Fruit fly (Drosophila melanogaster) whole organism, embryonic: Measurements from ENCODE around the gene Rad60.

Experiments used
- CG11504 ChIP-seq: fragments of 200-800 bp; sonication (Bioruptor generic); optimal IDR thresholded peaks from 3 replicates; lab custom pipeline; 2019; ENCODE audit warnings: missing biosample characterization, mild to moderate bottlenecking, missing genetic modification characterization, moderate library complexity
- CG12071 ChIP-seq: fragments of 200-800 bp; sonication (Bioruptor generic); optimal IDR thresholded peaks from 3 replicates; lab custom pipeline; 2018; ENCODE audit warnings: missing biosample characterization, mild to moderate bottlenecking, missing genetic modification characterization
- CG12104 ChIP-seq: fragments of 200-800 bp; sonication (Bioruptor generic); optimal IDR thresholded peaks from 3 replicates; lab custom pipeline; 2016; ENCODE audit warnings: missing biosample characterization, missing genetic modification characterization
- CG13424 ChIP-seq: fragments of 200-800 bp; sonication (Bioruptor generic); optimal IDR thresholded peaks from 2 replicates; lab custom pipeline; 2019; ENCODE audit warnings: missing biosample characterization, mild to moderate bottlenecking, missing genetic modification characterization, moderate library complexity
- CG14014 ChIP-seq: fragments of 200-800 bp; sonication (Bioruptor generic); IDR thresholded peaks from 2 replicates; pipeline ENCODE4 v1.3.6; 2022; ENCODE audit warnings: missing biosample characterization, missing genetic modification characterization
- CG15514 ChIP-seq: fragments of 200-800 bp; sonication (Bioruptor generic); optimal IDR thresholded peaks from 3 replicates; lab custom pipeline; 2017; ENCODE audit warnings: missing biosample characterization, missing genetic modification characterization, mild to moderate bottlenecking, moderate library complexity, missing genetic modification reagents
- CG16779 ChIP-seq: fragments of 200-800 bp; sonication (Bioruptor generic); IDR thresholded peaks from 2 replicates; pipeline ENCODE4 v1.3.6; 2022; ENCODE audit warnings: missing biosample characterization, missing genetic modification characterization
- CG2120 ChIP-seq: fragments of 200-800 bp; sonication (Bioruptor generic); optimal IDR thresholded peaks from 3 replicates; lab custom pipeline; 2016; ENCODE audit warnings: missing biosample characterization, missing genetic modification characterization
- CG3407 ChIP-seq: fragments of 200-800 bp; sonication (Bioruptor generic); optimal IDR thresholded peaks from 2 replicates; lab custom pipeline; 2018; ENCODE audit warnings: missing biosample characterization, mild to moderate bottlenecking, missing genetic modification characterization
- CG3995 ChIP-seq: fragments of 200-800 bp; sonication (Bioruptor generic); optimal IDR thresholded peaks from 3 replicates; lab custom pipeline; 2016; ENCODE audit warnings: missing biosample characterization, missing genetic modification characterization
- CG4360 ChIP-seq: fragments of 200-800 bp; sonication (Bioruptor generic); IDR thresholded peaks from 2 replicates; pipeline ENCODE4 v1.3.6; 2022; ENCODE audit warnings: missing biosample characterization, missing genetic modification characterization
- CG4707 ChIP-seq: fragments of 200-800 bp; sonication (Bioruptor generic); optimal IDR thresholded peaks from 2 replicates; lab custom pipeline; 2018; ENCODE audit warnings: missing biosample characterization, mild to moderate bottlenecking, missing genetic modification characterization, moderate library complexity
- CG7556 ChIP-seq: fragments of 200-800 bp; sonication (Bioruptor generic); optimal IDR thresholded peaks from 2 replicates; lab custom pipeline; 2017; ENCODE audit warnings: missing biosample characterization, mild to moderate bottlenecking, missing genetic modification characterization
- CG9797 ChIP-seq: fragments of 200-800 bp; sonication (Bioruptor generic); optimal IDR thresholded peaks from 3 replicates; lab custom pipeline; 2018; ENCODE audit warnings: missing biosample characterization, mild to moderate bottlenecking, missing genetic modification characterization
- CkIIα-i1 ChIP-seq: fragments of 200-800 bp; sonication (Bioruptor generic); IDR thresholded peaks from 2 replicates; pipeline ENCODE4 v1.3.6; 2022; ENCODE audit warnings: missing biosample characterization, missing genetic modification characterization
- Dbx ChIP-seq: fragments of 200-800 bp; sonication (Bioruptor generic); IDR thresholded peaks from 3 replicates; pipeline ENCODE4 v1.3.6; 2022; ENCODE audit warnings: missing biosample characterization, missing genetic modification characterization
- Ets97D ChIP-seq: fragments of 200-800 bp; sonication (Bioruptor generic); optimal IDR thresholded peaks from 3 replicates; lab custom pipeline; 2016; ENCODE audit warnings: missing biosample characterization, missing genetic modification characterization
- HHEX ChIP-seq: fragments of 200-800 bp; sonication (Bioruptor generic); optimal IDR thresholded peaks from 3 replicates; lab custom pipeline; 2017; ENCODE audit warnings: missing biosample characterization, mild to moderate bottlenecking, missing genetic modification characterization, missing genetic modification reagents
- MBD-R2 ChIP-seq: fragments of 200-800 bp; sonication (Bioruptor generic); IDR thresholded peaks from 2 replicates; pipeline ENCODE4 v1.3.6; 2022; ENCODE audit warnings: missing biosample characterization, missing genetic modification characterization
- MTF-1 ChIP-seq: fragments of 200-800 bp; sonication (Bioruptor generic); optimal IDR thresholded peaks from 2 replicates; lab custom pipeline; 2018; ENCODE audit warnings: missing biosample characterization, mild to moderate bottlenecking, missing genetic modification characterization, borderline replicate concordance
- Med ChIP-seq: fragments of 200-800 bp; sonication (Bioruptor generic); peaks from one replicate; lab custom pipeline; 2016; ENCODE audit warnings: missing biosample characterization, missing genetic modification characterization, mild to moderate bottlenecking, inconsistent platforms, moderate library complexity
- Meics ChIP-seq: fragments of 200-800 bp; sonication (Bioruptor generic); optimal IDR thresholded peaks from 2 replicates; lab custom pipeline; 2017; ENCODE audit warnings: missing biosample characterization, mild to moderate bottlenecking, missing genetic modification characterization
- NC2β ChIP-seq: fragments of 200-800 bp; sonication (Bioruptor generic); optimal IDR thresholded peaks from 2 replicates; lab custom pipeline; 2016; ENCODE audit warnings: missing biosample characterization, missing genetic modification characterization
- Sox100B ChIP-seq: fragments of 200-800 bp; sonication (Bioruptor generic); optimal IDR thresholded peaks from 3 replicates; lab custom pipeline; 2018; ENCODE audit warnings: missing biosample characterization, mild to moderate bottlenecking, missing genetic modification characterization
- TFAM ChIP-seq: fragments of 200-800 bp; sonication (Bioruptor generic); optimal IDR thresholded peaks from 2 replicates; lab custom pipeline; 2017; ENCODE audit warnings: missing biosample characterization, missing genetic modification characterization, inconsistent platforms
- Trl ChIP-seq, 3 experiments: fragments of >200 bp in 2 of 3; fragments of 200-800 bp in 1 of 3; sonication (Bioruptor generic) in 1 of 3; optimal IDR thresholded peaks; 2 replicates in 1 of 3; 3 replicates in 2 of 3; lab custom pipeline; 2016 to 2017; ENCODE audit warnings: missing biosample characterization in 1 of 3, missing genetic modification characterization in 1 of 3
- abd-A ChIP-seq: fragments of 200-800 bp; sonication (Bioruptor generic); optimal IDR thresholded peaks from 3 replicates; lab custom pipeline; 2019; ENCODE audit warnings: missing biosample characterization, mild to moderate bottlenecking, missing genetic modification characterization, moderate library complexity
- bbx ChIP-seq: fragments of 200-800 bp; sonication (Bioruptor generic); IDR thresholded peaks from 2 replicates; pipeline ENCODE4 v1.3.6; 2022; ENCODE audit warnings: missing biosample characterization, missing genetic modification characterization; ENCODE audit not compliant: partially characterized antibody
- cato ChIP-seq: fragments of 200-800 bp; sonication (Bioruptor generic); optimal IDR thresholded peaks from 2 replicates; lab custom pipeline; 2016; ENCODE audit warnings: missing biosample characterization, missing genetic modification characterization, borderline replicate concordance
- ci ChIP-seq: fragments of 200-800 bp; sonication (Bioruptor generic); IDR thresholded peaks from 3 replicates; pipeline ENCODE4 v1.3.6; 2022; ENCODE audit warnings: missing biosample characterization, missing genetic modification characterization
- cwo ChIP-seq: fragments of 200-800 bp; sonication (Bioruptor generic); optimal IDR thresholded peaks from 3 replicates; lab custom pipeline; 2017; ENCODE audit warnings: missing biosample characterization, missing genetic modification characterization, mild to moderate bottlenecking, moderate library complexity, missing genetic modification reagents
- dan ChIP-seq: fragments of 200-800 bp; sonication (Bioruptor generic); IDR thresholded peaks from 2 replicates; pipeline ENCODE4 v1.3.6; 2022; ENCODE audit warnings: missing biosample characterization, missing genetic modification characterization
- dpn ChIP-seq, 2 experiments: fragments of 200-800 bp; sonication (Bioruptor generic); optimal IDR thresholded peaks; 3 replicates each; lab custom pipeline; 2016; ENCODE audit warnings: missing biosample characterization in 2 of 2, missing genetic modification characterization in 2 of 2
- fd102C ChIP-seq: fragments of 200-800 bp; sonication (Bioruptor generic); optimal IDR thresholded peaks from 2 replicates; lab custom pipeline; 2018; ENCODE audit warnings: missing biosample characterization, mild to moderate bottlenecking, missing genetic modification characterization, moderate library complexity
- grn ChIP-seq: fragments of 200-800 bp; sonication (Bioruptor generic); optimal IDR thresholded peaks from 3 replicates; lab custom pipeline; 2017; ENCODE audit warnings: missing biosample characterization, missing genetic modification characterization
- gsb-n ChIP-seq: fragments of 200-800 bp; sonication (Bioruptor generic); optimal IDR thresholded peaks from 3 replicates; lab custom pipeline; 2018; ENCODE audit warnings: missing biosample characterization, mild to moderate bottlenecking, missing genetic modification characterization
- lab ChIP-seq: fragments of 200-800 bp; sonication (Bioruptor generic); optimal IDR thresholded peaks from 3 replicates; lab custom pipeline; 2017; ENCODE audit warnings: missing biosample characterization, missing genetic modification characterization, mild to moderate bottlenecking, moderate library complexity, missing genetic modification reagents
- lola ChIP-seq, 3 experiments: fragments of >200 bp in 2 of 3; fragments of 200-800 bp in 1 of 3; sonication (Bioruptor generic) in 1 of 3; optimal IDR thresholded peaks; 2 replicates each; lab custom pipeline; 2017 to 2019; ENCODE audit warnings: missing biosample characterization in 3 of 3, missing genetic modification characterization in 3 of 3, mild to moderate bottlenecking in 1 of 3, moderate library complexity in 1 of 3
- mirr ChIP-seq: fragments of 200-800 bp; sonication (Bioruptor generic); optimal IDR thresholded peaks from 3 replicates; lab custom pipeline; 2018; ENCODE audit warnings: missing biosample characterization, mild to moderate bottlenecking, missing genetic modification characterization
- nau ChIP-seq: fragments of 200-800 bp; sonication (Bioruptor generic); optimal IDR thresholded peaks from 3 replicates; lab custom pipeline; 2017; ENCODE audit warnings: missing biosample characterization, mild to moderate bottlenecking, missing genetic modification characterization, missing genetic modification reagents
- nerfin-1 ChIP-seq: fragments of 200-800 bp; sonication (Bioruptor generic); optimal IDR thresholded peaks from 3 replicates; lab custom pipeline; 2019; ENCODE audit warnings: missing biosample characterization, mild to moderate bottlenecking, missing genetic modification characterization, moderate library complexity
- p53 ChIP-seq: fragments of 200-800 bp; sonication (Bioruptor generic); optimal IDR thresholded peaks from 2 replicates; lab custom pipeline; 2016; ENCODE audit warnings: missing biosample characterization, missing genetic modification characterization
- pfk ChIP-seq: fragments of 200-800 bp; sonication (Bioruptor generic); optimal IDR thresholded peaks from 2 replicates; lab custom pipeline; 2018; ENCODE audit warnings: missing biosample characterization, mild to moderate bottlenecking, missing genetic modification characterization, moderate library complexity
- pita ChIP-seq: fragments of 200-800 bp; sonication (Bioruptor generic); optimal IDR thresholded peaks from 2 replicates; lab custom pipeline; 2017; ENCODE audit warnings: missing biosample characterization, mild to moderate bottlenecking, missing genetic modification characterization
- rib ChIP-seq: fragments of 200-800 bp; sonication (Bioruptor generic); IDR thresholded peaks from 2 replicates; pipeline ENCODE4 v1.3.6; 2022; ENCODE audit warnings: missing biosample characterization, missing genetic modification characterization
- sisA ChIP-seq: fragments of 200-800 bp; sonication (Bioruptor generic); IDR thresholded peaks from 2 replicates; pipeline ENCODE4 v1.3.6; 2022; ENCODE audit warnings: missing biosample characterization, missing genetic modification characterization
- slp2 ChIP-seq: fragments of 200-800 bp; sonication (Bioruptor generic); optimal IDR thresholded peaks from 2 replicates; lab custom pipeline; 2016; ENCODE audit warnings: missing biosample characterization, missing genetic modification characterization
- sug ChIP-seq: fragments of 200-800 bp; optimal IDR thresholded peaks from 2 replicates; lab custom pipeline; 2019; ENCODE audit warnings: missing biosample characterization, mild to moderate bottlenecking, missing genetic modification characterization, moderate library complexity
- tup ChIP-seq: fragments of 200-800 bp; sonication (Bioruptor generic); optimal IDR thresholded peaks from 2 replicates; lab custom pipeline; 2016; ENCODE audit warnings: missing biosample characterization, mild to moderate bottlenecking, missing genetic modification characterization, moderate library complexity
- vvl ChIP-seq: fragments of 200-800 bp; sonication (Bioruptor generic); IDR thresholded peaks from 2 replicates; pipeline ENCODE4 v1.3.6; 2022; ENCODE audit warnings: missing biosample characterization, missing genetic modification characterization

The Rad60 gene

dm6 chr3R:23221680-23222148 lies 29.6 kb downstream of the Rad60 start (continued):
- TF ChIP-seq pita (no peak), Dbx (GFP tag; lab: Robert Waterston, UW) (peak; percentile 19; the same call in 1 of the 3 replicates), nerfin-1 (tag; lab: Kevin White, UChicago) (no peak), CG3407 (no peak), abd-A (tag; lab: Kevin White, UChicago) (peak; percentile 4), NC2β (GFP tag; lab: Kevin White, UChicago) (no peak), CG4707 (GFP tag; lab: Kevin White, UChicago) (no peak), bbx (peak; percentile 46; the same call in 1 of the 2 replicates), ci (0 out of 3 replicates have a peak, but pooled peaks have one; percentile 36), mirr (GFP tag; lab: Kevin White, UChicago) (peak; percentile 42), CG12071 (no peak), tup (no peak), Trl (optimal IDR thresholded peaks at IDR 0.05; lab: Kevin White, UChicago) (peak in 1 of 2 experiments; percentile 31), Trl (GFP tag; optimal IDR thresholded peaks at IDR 0.05; lab: Kevin White, UChicago) (no peak), MBD-R2 (GFP tag; lab: Robert Waterston, UW) (no peak; the same call in 1 of the 2 replicates), MTF-1 (GFP tag; lab: Kevin White, UChicago) (no peak), TFAM (no peak), CG14014 (GFP tag; lab: Robert Waterston, UW) (no peak), fd102C (GFP tag; lab: Kevin White, UChicago) (no peak), CG12104 (GFP tag; lab: Kevin White, UChicago) (no peak), CG2120 (GFP tag; lab: Kevin White, UChicago) (no peak), dan (no peak), lab (GFP tag; lab: Kevin White, UChicago) (no peak), sug (tag; lab: Kevin White, UChicago) (peak; percentile 2), grn (GFP tag; lab: Kevin White, UChicago) (no peak), nau (GFP tag; lab: Kevin White, UChicago) (no peak), sisA (no peak), dpn (GFP tag; optimal IDR thresholded peaks at IDR 0.05; lab: Kevin White, UChicago) (no peak), CG11504 (tag; lab: Kevin White, UChicago) (no peak), Med (GFP tag; lab: Kevin White, UChicago) (peak; percentile 81), CkIIα-i1 (GFP tag; lab: Robert Waterston, UW) (no peak), HHEX (no peak), vvl (no peak), cato (GFP tag; lab: Kevin White, UChicago) (no peak), Ets97D (GFP tag; lab: Kevin White, UChicago) (no peak), rib (GFP tag; lab: Robert Waterston, UW) (no peak; the same call in 1 of the 2 replicates), gsb-n (tag; lab: Kevin White, UChicago) (no peak), CG7556 (GFP tag; lab: Kevin White, UChicago) (no peak), CG9797 (GFP tag; lab: Kevin White, UChicago) (peak; percentile 33), CG15514 (GFP tag; lab: Kevin White, UChicago) (peak; percentile 25), slp2 (no peak), Meics (no peak), CG16779 (GFP tag; lab: Robert Waterston, UW) (no peak), CG4360 (GFP tag; lab: Robert Waterston, UW) (no peak), lola (GFP tag; optimal IDR thresholded peaks at IDR 0.05; lab: Kevin White, UChicago) (no peak), pfk (GFP tag; lab: Kevin White, UChicago) (no peak), cwo (peak; percentile 9), CG3995 (GFP tag; lab: Kevin White, UChicago) (peak; percentile 4), CG13424 (tag; lab: Kevin White, UChicago) (no peak), p53 (GFP tag; lab: Kevin White, UChicago) (no peak), Sox100B (no peak)
